Fruit fly (Drosophila melanogaster) ovary, adult (tissue): ENCODE measurements around the gene CG14356.

ENCODE experiments used
- CG17801 ChIP-seq: fragments of 200-800 bp; optimal IDR thresholded peaks from 2 replicates; lab custom pipeline; 2019; ENCODE audit warnings: missing biosample characterization, mild to moderate bottlenecking, missing genetic modification characterization, moderate library complexity; ENCODE audit not compliant: partially characterized antibody

The CG14356 gene

DNA sequence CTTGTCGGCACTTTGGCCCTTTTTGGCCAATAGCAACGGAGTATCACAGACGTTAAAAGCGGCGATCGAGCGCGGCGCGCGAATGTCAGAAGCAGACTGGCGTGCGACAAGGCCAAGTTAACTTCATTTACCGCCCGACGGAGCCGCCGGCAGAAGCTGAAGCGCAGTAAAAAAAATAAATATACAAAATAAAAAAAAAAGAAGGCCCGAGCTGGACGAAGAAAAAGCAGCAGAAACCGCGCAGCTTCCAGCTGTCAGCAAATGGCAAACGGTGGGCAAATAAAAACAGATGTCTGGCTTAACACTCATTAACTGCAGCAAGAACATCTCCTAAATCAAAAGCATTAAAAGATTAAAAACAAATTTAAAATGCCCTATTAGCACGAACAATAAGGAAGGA lies at the start of gene CG14356:
Gene CG14356, minus strand, starts transcription at position 101 of the 400 bp plus-strand sequence.
- TF ChIP-seq CG17801 (GFP tag; lab: Kevin White, UChicago) = no peak

DNA sequence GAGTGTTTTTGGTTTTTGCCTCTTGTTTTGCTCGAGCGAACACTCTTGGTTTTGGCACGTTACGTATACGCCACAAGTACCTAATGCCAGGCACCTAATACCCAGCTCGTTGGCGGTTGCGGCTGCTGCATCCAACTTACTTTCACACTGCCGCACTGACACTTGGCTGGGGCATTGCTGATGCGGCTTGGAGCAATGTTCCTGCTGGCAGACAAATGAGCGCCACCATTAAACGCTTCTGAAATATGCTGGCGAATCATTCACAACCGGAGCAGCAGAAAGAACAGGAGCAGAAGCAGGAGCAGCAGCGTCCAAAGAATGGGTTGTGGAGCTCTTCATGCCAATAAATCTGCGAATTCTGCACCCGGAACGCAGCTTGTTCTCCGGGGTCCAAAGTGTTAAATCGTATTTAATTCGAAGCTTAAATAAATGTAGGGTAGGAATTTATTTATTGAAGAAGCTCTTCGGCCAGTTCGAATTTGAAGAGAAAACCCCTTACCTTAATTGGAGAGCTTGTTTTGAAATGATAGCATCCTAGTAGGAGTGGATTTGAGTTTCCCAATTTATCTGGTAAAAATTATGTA lies 30.4 kb upstream of the CG14356 start, which contains the start of gene CG3199:
Gene CG3199, plus strand, starts transcription at position 534 of the 584 bp plus-strand sequence.
- no peak for TF ChIP-seq CG17801 (GFP tag; lab: Kevin White, UChicago)

DNA sequence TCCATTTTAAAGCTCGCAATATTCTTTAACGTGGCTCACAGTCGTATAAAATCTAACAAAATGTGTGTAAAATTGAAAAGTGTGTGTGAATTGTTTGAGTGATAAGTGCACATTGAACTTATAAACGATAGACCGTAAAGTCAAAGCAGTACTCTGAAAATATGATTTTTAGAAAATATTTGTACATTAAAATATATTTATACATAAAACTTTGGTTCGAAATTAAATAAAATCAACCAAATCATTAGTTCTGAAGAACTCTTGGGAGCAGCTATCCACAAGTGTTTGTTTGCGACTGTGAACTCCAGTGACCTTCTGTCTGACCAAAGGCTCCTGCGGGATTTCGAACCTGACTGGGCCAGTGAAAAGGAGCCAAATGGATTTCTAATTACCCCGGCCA lies 28.3 kb upstream of the CG14356 start, which contains the start of gene CG31327:
Gene CG31327, minus strand, starts transcription at position 101 of the 400 bp plus-strand sequence.
- no peak for TF ChIP-seq CG17801 (GFP tag; lab: Kevin White, UChicago)

DNA sequence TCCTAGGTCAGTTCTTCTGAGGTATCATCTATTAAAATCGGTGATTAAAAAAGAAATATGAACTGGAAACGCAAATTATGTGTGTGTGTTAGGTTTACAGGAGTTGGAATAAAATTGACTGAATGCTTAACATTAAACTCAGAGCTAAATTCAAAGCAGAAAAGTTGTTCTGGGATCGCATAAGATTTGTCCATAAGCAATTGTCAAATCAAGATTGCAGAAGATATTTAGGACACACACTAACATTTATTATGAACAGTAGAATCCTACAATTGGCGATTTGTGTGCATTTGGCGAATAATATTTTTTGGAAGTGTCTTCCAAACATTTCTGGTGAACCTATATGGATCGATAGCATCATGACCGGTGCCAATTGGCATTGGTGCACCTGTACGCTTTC lies 25.5 kb upstream of the CG14356 start, which contains the start of gene CG31533:
Gene CG31533, minus strand, starts transcription at position 101 of the 400 bp plus-strand sequence.
- TF ChIP-seq CG17801 (GFP tag; lab: Kevin White, UChicago) = no peak

dm6 chr3R:14154341-14154740 lies 22.5 kb upstream of the CG14356 start, which contains the start of gene CG44215:
CG44215 (minus strand) TSS chr3R:14154441.
- TF ChIP-seq CG17801 (GFP tag; lab: Kevin White, UChicago) = no peak

- no peak for TF ChIP-seq CG17801 (GFP tag; lab: Kevin White, UChicago)
Measured at dm6 chr3R:14153729-14154128, 21.9 kb upstream of the CG14356 start, which contains the start of gene Recs1. Recs1 (minus strand) TSS chr3R:14153829.

- TF ChIP-seq CG17801 (GFP tag; lab: Kevin White, UChicago) = no peak
Measured at dm6 chr3R:14152550-14152949, 20.7 kb upstream of the CG14356 start, which contains the start of gene CG42500. CG42500 (minus strand) TSS chr3R:14152650.

DNA sequence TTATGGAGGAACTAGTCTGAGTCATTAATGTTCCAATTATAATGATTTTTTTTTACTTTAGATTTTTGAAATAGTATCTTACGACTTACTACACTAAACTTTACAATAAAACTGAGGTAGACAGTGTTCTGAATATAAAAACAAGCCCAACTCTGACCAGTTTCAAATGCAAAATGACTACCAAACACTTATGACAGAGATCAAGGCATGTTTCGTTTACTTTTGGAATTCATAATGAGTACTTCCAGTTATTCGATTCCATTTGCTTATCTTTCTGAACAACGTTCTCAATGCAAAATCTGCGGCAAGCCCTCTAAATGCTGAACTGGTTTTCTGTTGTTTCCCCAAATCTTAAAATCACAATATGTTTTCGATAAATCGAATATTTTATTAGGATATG lies 20.0 kb upstream of the CG14356 start, which contains the start of gene CG14355:
Gene CG14355, minus strand, starts transcription at position 101 of the 400 bp plus-strand sequence.
- TF ChIP-seq CG17801 (GFP tag; lab: Kevin White, UChicago) = no peak

DNA sequence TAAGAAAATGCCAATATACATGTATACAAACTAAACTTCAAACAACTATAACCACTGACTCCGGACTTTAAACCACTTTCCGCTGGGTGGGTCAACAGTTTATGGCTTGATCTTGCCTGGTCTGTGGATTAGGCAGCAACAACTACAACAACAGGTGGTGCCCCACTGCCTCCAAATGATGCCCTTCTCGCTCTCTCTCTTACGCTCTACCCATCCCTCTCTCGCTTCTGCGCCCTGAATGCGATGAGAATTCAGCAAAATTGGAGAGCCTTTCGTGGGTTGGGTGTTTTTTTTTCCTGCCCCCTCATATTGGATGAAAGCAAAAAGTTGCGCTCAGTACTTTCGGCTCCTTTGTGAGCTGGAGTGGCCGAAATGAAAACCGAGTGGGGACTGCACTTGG lies 9.0 kb upstream of the CG14356 start:
- TF ChIP-seq CG17801 (GFP tag; lab: Kevin White, UChicago) = no peak

dm6 chr3R:14125479-14126121 lies 6.3 kb downstream of the CG14356 start, which contains the start of the genes 140up and Polr2B:
140up (minus strand) TSS chr3R:14125548.
Polr2B (plus strand) TSS chr3R:14125791.
- peak; percentile 93 for TF ChIP-seq CG17801 (GFP tag; lab: Kevin White, UChicago)

- peak; percentile 34 for TF ChIP-seq CG17801 (GFP tag; lab: Kevin White, UChicago)
Measured at dm6 chr3R:14122347-14122812, 9.5 kb downstream of the CG14356 start, which contains the start of the genes Abi and twf. Abi (minus strand) TSS chr3R:14122420. twf (plus strand) TSS chr3R:14122654.

DNA sequence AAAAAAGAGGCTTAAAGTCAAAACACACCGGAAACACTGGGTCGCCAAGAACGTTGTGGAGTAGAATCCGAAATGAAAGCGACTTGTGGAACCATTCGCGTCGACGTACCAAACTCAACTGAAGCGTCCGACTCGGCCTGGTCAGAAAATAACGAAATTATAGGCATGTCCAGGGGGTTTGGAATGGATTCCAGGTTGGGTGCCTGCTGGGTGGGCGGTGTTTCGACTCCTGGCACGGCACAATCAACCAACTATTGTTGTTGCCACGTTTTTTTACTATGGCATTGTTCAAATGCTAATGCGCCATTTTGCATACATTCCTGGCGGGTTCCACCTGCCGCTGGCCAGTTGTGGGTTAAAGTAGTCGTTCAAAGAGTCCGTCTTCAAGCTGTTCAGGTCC lies 13.5 kb downstream of the CG14356 start, which contains the start of gene Kif19A:
Gene Kif19A, minus strand, starts transcription at position 101 of the 400 bp plus-strand sequence.
- TF ChIP-seq CG17801 (GFP tag; lab: Kevin White, UChicago) = no peak

dm6 chr3R:14116088-14116487 lies 15.8 kb downstream of the CG14356 start:
- no peak for TF ChIP-seq CG17801 (GFP tag; lab: Kevin White, UChicago)

- TF ChIP-seq CG17801 (GFP tag; lab: Kevin White, UChicago) = no peak
Measured at dm6 chr3R:14112066-14112465, 19.8 kb downstream of the CG14356 start, which contains the start of gene CG14357. CG14357 (minus strand) TSS chr3R:14112166.

dm6 chr3R:14109145-14109544 lies 22.7 kb downstream of the CG14356 start, which contains the start of gene Or88a:
Or88a (plus strand) TSS chr3R:14109445.
- no peak for TF ChIP-seq CG17801 (GFP tag; lab: Kevin White, UChicago)
